Worm (Caenorhabditis elegans): ENCODE data around the gene C25F6.6.
A peak's percentile ranks its signal among the peaks of the same experiment; 100 is the strongest.

The C25F6.6 gene

ce11 chrX:5485931-5486537 is 35.4 kb upstream of the C25F6.6 start, which contains the start of gene C25F6.1 (continued):
- no peak for TF ChIP-seq snpc-4 (tag; optimal IDR thresholded peaks at IDR 0.05)
- no peak for TF ChIP-seq elt-3 (tag; optimal IDR thresholded peaks at IDR 0.05)
- TF ChIP-seq nhr-21 (tag; optimal IDR thresholded peaks at IDR 0.05) = no peak
- TF ChIP-seq unc-55 (GFP tag; optimal IDR thresholded peaks at IDR 0.05) = peak; percentile 53
- TF ChIP-seq dmd-4 (tag; optimal IDR thresholded peaks at IDR 0.05) = no peak
- TF ChIP-seq sem-4 (tag; optimal IDR thresholded peaks at IDR 0.05) = no peak
- no peak for TF ChIP-seq nhr-6 (tag; optimal IDR thresholded peaks at IDR 0.05)

- TF ChIP-seq lsy-2 (tag; optimal IDR thresholded peaks at IDR 0.05) (peak; percentile 2 to 25), egl-27 (tag; optimal IDR thresholded peaks at IDR 0.05) (no peak), Y55F3AM.14 (GFP tag; optimal IDR thresholded peaks at IDR 0.05) (no peak), ztf-1 (GFP tag; conservative IDR thresholded peaks at IDR 0.05) (no peak), ceh-82 (tag; optimal IDR thresholded peaks at IDR 0.05) (no peak), ztf-4 (tag; optimal IDR thresholded peaks at IDR 0.05) (no peak), elt-1 (tag; optimal IDR thresholded peaks at IDR 0.05) (no peak), zag-1 (tag; optimal IDR thresholded peaks at IDR 0.05) (no peak), nhr-6 (tag; optimal IDR thresholded peaks at IDR 0.05) (no peak), ama-1 (optimal IDR thresholded peaks at IDR 0.05) (no peak), ZK546.5 (tag; optimal IDR thresholded peaks at IDR 0.05) (no peak), crh-2 (tag; optimal IDR thresholded peaks at IDR 0.05) (no peak), sma-3 (GFP tag; optimal IDR thresholded peaks at IDR 0.05) (no peak), nhr-21 (tag; optimal IDR thresholded peaks at IDR 0.05) (peak; percentile 16), nhr-10 (tag; optimal IDR thresholded peaks at IDR 0.05) (no peak), C34F6.9 (tag; optimal IDR thresholded peaks at IDR 0.05) (peak; percentile 18), mab-5 (tag; optimal IDR thresholded peaks at IDR 0.05) (no peak), nhr-11 (tag; optimal IDR thresholded peaks at IDR 0.05) (no peak), unc-62 (GFP tag; optimal IDR thresholded peaks at IDR 0.05) (no peak), unc-55 (GFP tag; optimal IDR thresholded peaks at IDR 0.05) (no peak)
Observed at ce11 chrX:5485284-5485927, 34.8 kb upstream of the C25F6.6 start.

- TF ChIP-seq peb-1 (tag; optimal IDR thresholded peaks at IDR 0.05) (peak; percentile 35), lin-11 (tag; optimal IDR thresholded peaks at IDR 0.05) (no peak), elt-3 (tag; optimal IDR thresholded peaks at IDR 0.05) (no peak), nhr-129 (tag; optimal IDR thresholded peaks at IDR 0.05) (peak; percentile 44), Y55F3AM.14 (GFP tag; optimal IDR thresholded peaks at IDR 0.05) (no peak), ceh-16 (tag; optimal IDR thresholded peaks at IDR 0.05) (no peak), elt-1 (tag; optimal IDR thresholded peaks at IDR 0.05) (no peak), egl-27 (tag; optimal IDR thresholded peaks at IDR 0.05) (no peak), dmd-4 (tag; optimal IDR thresholded peaks at IDR 0.05) (no peak), F13H6.1 (tag; optimal IDR thresholded peaks at IDR 0.05) (peak; percentile 63), zag-1 (tag; optimal IDR thresholded peaks at IDR 0.05) (no peak), crh-2 (tag; optimal IDR thresholded peaks at IDR 0.05) (peak; percentile 46), ama-1 (optimal IDR thresholded peaks at IDR 0.05) (no peak), fos-1 (tag; optimal IDR thresholded peaks at IDR 0.05) (peak; percentile 74), alr-1 (tag; optimal IDR thresholded peaks at IDR 0.05) (no peak), C34F6.9 (tag; optimal IDR thresholded peaks at IDR 0.05) (peak; percentile 2), sma-9 (GFP tag; optimal IDR thresholded peaks at IDR 0.05) (peak; percentile 24), sma-9 (tag; optimal IDR thresholded peaks at IDR 0.05) (no peak), lin-13 (GFP tag; optimal IDR thresholded peaks at IDR 0.05) (no peak), sma-3 (GFP tag; optimal IDR thresholded peaks at IDR 0.05) (peak; percentile 29)
Observed at ce11 chrX:5479876-5480580, 29.4 kb upstream of the C25F6.6 start.

- TF ChIP-seq lin-39 (tag; optimal IDR thresholded peaks at IDR 0.05) (no peak), fos-1 (tag; optimal IDR thresholded peaks at IDR 0.05) (peak; percentile 50), lin-13 (GFP tag; optimal IDR thresholded peaks at IDR 0.05) (no peak), gmeb-1 (tag; optimal IDR thresholded peaks at IDR 0.05) (peak; percentile 4)
Observed at ce11 chrX:5479300-5479811, 28.7 kb upstream of the C25F6.6 start, which contains the start of gene dlg-1. Gene dlg-1 (plus strand): TSS chrX:5479700.

Measured in whole organism, L2 larva.